Fruit fly (Drosophila melanogaster): Measurements from ENCODE around the gene CG42340.

DNA sequence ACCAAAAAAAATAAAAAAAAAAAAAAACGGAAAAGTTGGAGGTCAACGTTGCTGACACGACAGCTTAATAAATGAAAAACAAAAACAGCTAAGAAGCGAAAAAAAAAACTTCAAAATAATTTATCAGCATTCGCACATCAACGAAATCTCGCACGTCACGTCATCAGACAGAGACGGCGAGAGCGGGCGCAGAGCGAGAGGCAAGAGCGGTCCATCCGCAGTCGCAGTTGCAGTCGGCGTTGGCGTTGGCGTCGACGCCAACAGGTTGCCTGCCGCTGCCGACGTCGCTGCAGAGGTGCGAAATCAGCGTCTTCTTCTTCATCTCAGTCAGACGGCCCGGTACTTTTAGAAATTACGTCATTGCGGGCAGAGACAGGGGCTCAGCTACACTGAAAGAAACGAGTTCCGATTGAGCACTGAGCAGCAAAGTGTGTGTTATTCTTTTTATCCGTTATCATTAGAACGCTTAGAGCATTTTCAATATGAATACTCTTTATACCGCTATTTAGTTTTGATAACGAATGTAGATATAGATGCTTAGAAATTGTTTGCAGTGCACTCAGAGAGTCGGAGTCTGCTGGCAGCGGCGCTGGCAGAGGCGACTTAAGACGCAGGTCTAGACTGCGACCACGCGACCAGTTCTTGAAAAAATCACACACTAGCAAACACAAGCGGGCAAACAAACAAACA, 25.4 kb upstream of the CG42340 start:
- TF ChIP-seq CG8319 (GFP tag; optimal IDR thresholded peaks at IDR 0.05) (peak; percentile 94), fd85E (GFP tag; optimal IDR thresholded peaks at IDR 0.05) (peak; percentile 86), cyc (GFP tag; optimal IDR thresholded peaks at IDR 0.05) (peak; percentile 98), Lpt (GFP tag; optimal IDR thresholded peaks at IDR 0.05) (peak; percentile 95), CG31627 (GFP tag; optimal IDR thresholded peaks at IDR 0.05) (peak; percentile 96)
